Worm (Caenorhabditis elegans): ENCODE data around the gene ttr-11.

DNA sequence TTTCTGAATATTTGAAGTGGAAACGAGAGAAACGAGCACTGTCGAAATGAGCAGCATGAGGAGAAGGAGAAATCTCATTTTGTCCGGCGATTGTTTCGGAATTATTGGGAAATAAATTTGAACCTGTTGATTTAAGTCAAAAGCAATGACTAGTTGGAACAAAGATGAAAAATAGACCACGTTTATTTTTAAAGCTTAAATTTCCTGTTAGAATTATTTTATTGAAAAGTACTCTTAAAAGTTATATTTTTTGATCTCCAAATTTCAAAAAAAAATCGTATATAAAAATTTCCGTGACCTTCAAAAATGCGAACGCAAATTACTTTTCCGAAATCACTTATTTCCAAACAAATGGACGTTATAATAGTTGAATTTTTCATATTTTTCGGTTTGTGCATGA is 7.5 kb upstream of the ttr-11 start, which contains the start of gene F26F2.11:
- no peak for TF ChIP-seq hmg-4 (GFP tag; optimal IDR thresholded peaks at IDR 0.05)
- TF ChIP-seq flt-1 (GFP tag; IDR thresholded peaks at IDR 0.05) = no peak
- no peak for TF ChIP-seq ama-1 (optimal IDR thresholded peaks at IDR 0.05)
- no peak for TF ChIP-seq hmbx-1 (tag; optimal IDR thresholded peaks at IDR 0.05)

Measured in whole organism, early embryonic.